Worm (Caenorhabditis elegans): Measurements from ENCODE around the gene C43H6.4.

DNA sequence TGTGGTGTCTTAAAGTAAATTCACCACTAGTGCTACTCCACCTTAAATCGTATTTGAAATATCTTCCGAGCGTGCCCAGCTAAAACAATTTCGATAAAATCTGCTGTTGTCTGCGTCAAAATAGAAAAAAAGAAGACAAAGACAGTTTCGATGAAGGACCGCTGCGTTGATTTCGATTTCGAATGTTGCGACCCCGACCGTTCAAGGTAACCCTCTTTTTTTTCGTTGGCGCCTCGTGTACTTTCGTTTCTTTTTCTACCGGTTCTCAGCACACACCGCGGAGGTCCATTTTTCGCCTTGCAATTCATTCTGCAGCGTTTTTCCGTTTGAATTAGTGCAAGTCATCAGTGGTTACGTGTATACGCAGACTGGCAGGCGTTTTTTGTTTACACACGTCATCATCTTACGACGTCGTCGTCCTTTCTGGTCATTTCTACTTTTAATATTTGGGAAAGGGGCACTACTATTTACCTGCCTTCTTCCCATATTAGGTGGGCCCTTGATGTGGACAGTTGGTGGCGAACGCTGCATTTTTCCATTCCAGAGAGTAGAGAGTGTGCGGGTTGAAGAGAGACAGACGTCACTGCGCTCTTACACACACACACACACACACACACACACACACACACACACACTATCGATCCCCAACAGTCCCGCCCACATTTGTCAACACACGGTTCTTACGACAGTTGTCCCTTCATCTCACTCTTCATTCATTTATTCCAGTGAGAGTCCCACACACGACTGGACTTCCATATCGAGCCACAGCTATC lies 35.6 kb upstream of the C43H6.4 start:
- TF ChIP-seq nhr-12 (tag; optimal IDR thresholded peaks at IDR 0.05), result no peak
- no peak for TF ChIP-seq nfya-1 (tag; optimal IDR thresholded peaks at IDR 0.05; ENCODE audit: insufficient read depth)
- no peak for TF ChIP-seq elt-2 (tag; optimal IDR thresholded peaks at IDR 0.05)
- TF ChIP-seq egl-27 (tag; optimal IDR thresholded peaks at IDR 0.05), result no peak
- TF ChIP-seq ztf-4 (tag; optimal IDR thresholded peaks at IDR 0.05), result no peak
- no peak for TF ChIP-seq elt-1 (tag; optimal IDR thresholded peaks at IDR 0.05)
- TF ChIP-seq skn-1 (tag; optimal IDR thresholded peaks at IDR 0.05), result no peak
- no peak for TF ChIP-seq unc-39 (tag; optimal IDR thresholded peaks at IDR 0.05)
- TF ChIP-seq aly-2 (tag; optimal IDR thresholded peaks at IDR 0.05), result no peak

Measured in whole organism, L3 larva.